Worm (Caenorhabditis elegans) whole organism, L3 larva: Measurements from ENCODE around the gene fbxa-72.

Source experiments
- R02D3.7 ChIP-seq: fragments of 150-350 bp; optimal IDR thresholded peaks from 2 replicates; lab custom pipeline; 2014; ENCODE audit warnings: missing biosample characterization, missing genetic modification characterization
- ZK546.5 ChIP-seq: sonication (generic microtip); optimal IDR thresholded peaks from 2 replicates; lab custom pipeline; 2017; ENCODE audit warnings: missing biosample characterization, missing genetic modification characterization
- aly-2 ChIP-seq: fragments of 150-350 bp; optimal IDR thresholded peaks from 2 replicates; lab custom pipeline; 2014; ENCODE audit warnings: missing biosample characterization, missing genetic modification characterization
- ama-1 ChIP-seq: fragments of 150-350 bp; optimal IDR thresholded peaks from 2 replicates; lab custom pipeline; 2018
- ceh-9 ChIP-seq: sonication (generic microtip); optimal IDR thresholded peaks from 2 replicates; lab custom pipeline; 2018; ENCODE audit warnings: missing biosample characterization, missing genetic modification characterization
- daf-12 ChIP-seq: fragments of 150-350 bp; optimal IDR thresholded peaks from 2 replicates; lab custom pipeline; 2014; ENCODE audit warnings: missing biosample characterization, missing genetic modification reagents, missing genetic modification characterization
- egl-27 ChIP-seq: sonication (generic microtip); optimal IDR thresholded peaks from 4 replicates; lab custom pipeline; 2017; ENCODE audit warnings: missing biosample characterization, missing genetic modification reagents, missing genetic modification characterization
- egl-5 ChIP-seq: fragments of 150-350 bp; optimal IDR thresholded peaks from 2 replicates; lab custom pipeline; 2017; ENCODE audit warnings: missing biosample characterization, missing genetic modification reagents, missing genetic modification characterization, inconsistent platforms
- elt-1 ChIP-seq: fragments of 150-350 bp; optimal IDR thresholded peaks from 2 replicates; lab custom pipeline; 2014; ENCODE audit warnings: missing biosample characterization, missing genetic modification characterization
- elt-2 ChIP-seq: sonication (generic microtip); optimal IDR thresholded peaks from 2 replicates; lab custom pipeline; 2016; ENCODE audit warnings: missing genetic modification reagents, mild to moderate bottlenecking, missing genetic modification characterization, missing compliant biosample characterization
- elt-3 ChIP-seq, 3 experiments: fragments of 150-350 bp in 1 of 3; sonication (generic microtip) in 2 of 3; optimal IDR thresholded peaks; 2 replicates in 2 of 3; 4 replicates in 1 of 3; lab custom pipeline; 2014 to 2017; ENCODE audit warnings: missing biosample characterization in 3 of 3, missing genetic modification characterization in 3 of 3
- eor-1 ChIP-seq, 2 experiments: fragments of 150-350 bp; optimal IDR thresholded peaks; 2 replicates each; lab custom pipeline; 2014 to 2018; ENCODE audit warnings: missing biosample characterization in 2 of 2, missing genetic modification characterization in 2 of 2
- fos-1 ChIP-seq: fragments of 150-350 bp; optimal IDR thresholded peaks from 2 replicates; lab custom pipeline; 2014; ENCODE audit warnings: missing biosample characterization, missing genetic modification characterization
- hmg-11 ChIP-seq: sonication (generic microtip); optimal IDR thresholded peaks from 2 replicates; lab custom pipeline; 2016; ENCODE audit warnings: missing genetic modification characterization, missing compliant biosample characterization
- jun-1 ChIP-seq: fragments of 150-350 bp; optimal IDR thresholded peaks from 2 replicates; lab custom pipeline; 2014; ENCODE audit warnings: missing biosample characterization, missing genetic modification reagents, missing genetic modification characterization
- lin-39 ChIP-seq: fragments of 150-350 bp; optimal IDR thresholded peaks from 2 replicates; lab custom pipeline; 2018; ENCODE audit warnings: missing biosample characterization, missing genetic modification reagents, missing genetic modification characterization
- lsy-12 ChIP-seq: sonication (generic microtip); optimal IDR thresholded peaks from 2 replicates; lab custom pipeline; 2016; ENCODE audit warnings: mild to moderate bottlenecking, missing genetic modification characterization, missing compliant biosample characterization
- mdl-1 ChIP-seq: fragments of 150-350 bp; optimal IDR thresholded peaks from 2 replicates; lab custom pipeline; 2014; ENCODE audit warnings: missing biosample characterization, missing genetic modification characterization
- mml-1 ChIP-seq: fragments of 150-350 bp; sonication (generic microtip); optimal IDR thresholded peaks from 3 replicates; lab custom pipeline; 2014; ENCODE audit warnings: missing biosample characterization, missing genetic modification characterization
- nfya-1 ChIP-seq: sonication (generic microtip); optimal IDR thresholded peaks from 2 replicates; lab custom pipeline; 2017; ENCODE audit warnings: missing genetic modification characterization, mild to moderate bottlenecking, missing compliant biosample characterization, antibody characterized with exemption, moderate library complexity; ENCODE audit not compliant: insufficient read depth
- nhr-11 ChIP-seq: fragments of 150-350 bp; optimal IDR thresholded peaks from 2 replicates; lab custom pipeline; 2014; ENCODE audit warnings: missing biosample characterization, missing genetic modification characterization
- nhr-12 ChIP-seq: fragments of 150-350 bp; optimal IDR thresholded peaks from 2 replicates; lab custom pipeline; 2014; ENCODE audit warnings: missing biosample characterization, missing genetic modification characterization
- nhr-23 ChIP-seq: fragments of 150-350 bp; optimal IDR thresholded peaks from 2 replicates; lab custom pipeline; 2014; ENCODE audit warnings: missing biosample characterization, missing genetic modification reagents, missing genetic modification characterization
- nhr-237 ChIP-seq: fragments of 150-350 bp; optimal IDR thresholded peaks from 2 replicates; lab custom pipeline; 2014; ENCODE audit warnings: missing biosample characterization, missing genetic modification characterization
- nhr-25 ChIP-seq: sonication (generic microtip); optimal IDR thresholded peaks from 2 replicates; lab custom pipeline; 2017; ENCODE audit warnings: missing biosample characterization, missing genetic modification characterization
- nhr-28 ChIP-seq: fragments of 150-350 bp; optimal IDR thresholded peaks from 2 replicates; lab custom pipeline; 2014; ENCODE audit warnings: missing biosample characterization, missing genetic modification characterization
- nhr-43 ChIP-seq: sonication (generic microtip); optimal IDR thresholded peaks from 2 replicates; lab custom pipeline; 2016; ENCODE audit warnings: mild to moderate bottlenecking, missing genetic modification characterization, missing compliant biosample characterization; ENCODE audit not compliant: poor library complexity, severe bottlenecking
- nhr-67 ChIP-seq: fragments of 150-350 bp; optimal IDR thresholded peaks from 2 replicates; lab custom pipeline; 2014; ENCODE audit warnings: missing biosample characterization, missing genetic modification characterization
- nhr-76 ChIP-seq: fragments of 150-350 bp; sonication (generic microtip); optimal IDR thresholded peaks from 5 replicates; lab custom pipeline; 2014; ENCODE audit warnings: missing biosample characterization, missing genetic modification characterization
- pha-4 ChIP-seq: fragments of 150-350 bp; optimal IDR thresholded peaks from 2 replicates; lab custom pipeline; 2014; ENCODE audit warnings: missing biosample characterization, missing genetic modification reagents, missing genetic modification characterization
- pqm-1 ChIP-seq: fragments of 150-350 bp; optimal IDR thresholded peaks from 2 replicates; lab custom pipeline; 2017; ENCODE audit warnings: missing biosample characterization, missing genetic modification characterization, inconsistent platforms
- sea-2 ChIP-seq: fragments of 150-350 bp; sonication (generic microtip); optimal IDR thresholded peaks from 4 replicates; lab custom pipeline; 2014; ENCODE audit warnings: missing biosample characterization, missing genetic modification reagents, missing genetic modification characterization
- skn-1 ChIP-seq: fragments of 150-350 bp; optimal IDR thresholded peaks from 2 replicates; lab custom pipeline; 2014; ENCODE audit warnings: missing biosample characterization, missing genetic modification characterization
- snpc-4 ChIP-seq: fragments of 150-350 bp; optimal IDR thresholded peaks from 2 replicates; lab custom pipeline; 2014; ENCODE audit warnings: missing biosample characterization, missing genetic modification characterization
- unc-62 ChIP-seq: fragments of 150-350 bp; sonication (generic microtip); optimal IDR thresholded peaks from 4 replicates; lab custom pipeline; 2014; ENCODE audit warnings: missing biosample characterization, missing genetic modification reagents, missing genetic modification characterization
- ztf-4 ChIP-seq: fragments of 150-350 bp; optimal IDR thresholded peaks from 2 replicates; lab custom pipeline; 2014; ENCODE audit warnings: missing biosample characterization, missing genetic modification characterization

The fbxa-72 gene

DNA sequence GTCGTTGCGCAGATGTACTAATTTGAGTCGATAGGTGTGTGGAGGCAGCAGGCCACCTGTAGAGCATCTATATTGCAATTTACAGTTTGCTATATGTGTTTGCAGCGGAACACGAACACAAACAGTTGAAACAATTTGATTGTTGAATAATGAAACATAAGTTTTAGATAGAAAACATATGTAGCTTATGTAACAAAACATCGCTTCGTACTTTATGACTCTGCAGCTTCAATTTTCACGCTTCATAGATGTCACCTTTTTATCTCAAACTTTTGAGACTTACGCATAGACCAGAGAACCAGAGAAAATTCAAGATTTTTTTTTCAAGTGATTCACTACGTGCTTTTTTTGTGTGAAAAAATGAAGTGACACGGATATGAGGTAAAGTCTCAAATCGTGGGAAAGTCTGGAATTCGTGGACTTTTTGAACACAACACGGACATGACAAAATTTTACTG, 47.4 kb upstream of the fbxa-72 start, which contains the start of gene fbxb-72 (continued):
- peak; percentile 36 for TF ChIP-seq nhr-28

DNA sequence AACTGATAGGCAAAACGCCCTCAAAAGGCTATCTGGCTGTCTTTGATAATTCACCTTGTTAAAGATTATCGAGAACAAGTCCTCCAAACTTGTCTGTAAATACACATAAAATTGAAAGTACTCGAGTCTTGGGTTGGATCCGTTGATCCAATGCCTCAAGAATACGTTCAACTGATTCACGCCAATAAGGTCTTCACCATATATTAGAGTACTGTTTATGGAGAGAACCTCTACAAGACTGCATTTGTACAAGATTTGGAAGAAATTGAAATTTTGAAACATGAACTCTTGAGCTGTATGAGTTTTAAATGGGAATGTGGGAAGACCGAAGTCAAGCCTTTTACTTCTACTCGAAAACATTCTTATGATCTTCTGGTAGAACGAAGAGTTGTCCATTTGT, 46.3 kb upstream of the fbxa-72 start:
- no peak for TF ChIP-seq nhr-67
- no peak for TF ChIP-seq ama-1 (lab: Kevin White, UChicago)
- TF ChIP-seq nhr-25 (tag; lab: Kevin White, UChicago) = no peak
- TF ChIP-seq nhr-28 = no peak
- no peak for TF ChIP-seq pha-4 (tag; lab: Kevin White, UChicago)
- TF ChIP-seq ZK546.5 (tag; lab: Kevin White, UChicago) = no peak
- no peak for TF ChIP-seq ceh-9 (tag; lab: Kevin White, UChicago)
- TF ChIP-seq snpc-4 (tag; lab: Kevin White, UChicago) = no peak
- TF ChIP-seq mml-1 = no peak
- no peak for TF ChIP-seq lin-39 (tag; lab: Kevin White, UChicago)
- TF ChIP-seq nfya-1 (tag; lab: Kevin White, UChicago) = no peak
- no peak for TF ChIP-seq nhr-76 (tag; lab: Kevin White, UChicago)
- no peak for TF ChIP-seq nhr-237 (tag; lab: Kevin White, UChicago)

DNA sequence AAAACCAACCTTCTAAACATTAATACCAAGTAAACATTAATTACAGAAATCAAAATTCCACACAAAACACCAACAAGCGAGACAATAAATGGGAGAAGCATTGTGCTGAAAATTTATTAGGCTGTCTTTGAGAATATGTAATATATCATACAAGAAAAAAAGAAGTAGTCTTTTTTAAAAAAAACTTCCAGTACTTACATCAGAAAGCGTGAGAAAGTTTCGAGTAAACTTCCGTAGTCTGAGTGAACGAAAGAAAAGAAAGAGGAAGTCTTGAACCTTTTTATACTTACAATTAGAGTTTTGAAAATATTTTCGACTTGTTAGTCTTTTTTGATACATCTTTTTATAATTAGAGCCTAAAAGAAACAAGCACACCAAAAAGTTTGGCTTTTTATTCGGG, 43.2 kb upstream of the fbxa-72 start, which contains the start of gene srbc-40:
srbc-40 (minus strand) TSS at position 101 of the 400 bp plus-strand sequence.
- no peak for TF ChIP-seq daf-12 (tag; lab: Kevin White, UChicago)
- no peak for TF ChIP-seq R02D3.7 (tag; lab: Kevin White, UChicago)
- no peak for TF ChIP-seq ceh-9 (tag; lab: Kevin White, UChicago)
- no peak for TF ChIP-seq nhr-43 (tag; lab: Kevin White, UChicago)
- TF ChIP-seq pha-4 (tag; lab: Kevin White, UChicago) = no peak
- no peak for TF ChIP-seq elt-2
- no peak for TF ChIP-seq ztf-4 (tag; lab: Kevin White, UChicago)
- no peak for TF ChIP-seq nhr-76 (tag; lab: Kevin White, UChicago)
- no peak for TF ChIP-seq elt-1 (tag; lab: Kevin White, UChicago)
- no peak for TF ChIP-seq sea-2 (GFP tag; lab: Kevin White, UChicago)
- TF ChIP-seq eor-1 (tag; optimal IDR thresholded peaks at IDR 0.05; lab: Kevin White, UChicago) = no peak
- TF ChIP-seq mdl-1 = no peak

DNA sequence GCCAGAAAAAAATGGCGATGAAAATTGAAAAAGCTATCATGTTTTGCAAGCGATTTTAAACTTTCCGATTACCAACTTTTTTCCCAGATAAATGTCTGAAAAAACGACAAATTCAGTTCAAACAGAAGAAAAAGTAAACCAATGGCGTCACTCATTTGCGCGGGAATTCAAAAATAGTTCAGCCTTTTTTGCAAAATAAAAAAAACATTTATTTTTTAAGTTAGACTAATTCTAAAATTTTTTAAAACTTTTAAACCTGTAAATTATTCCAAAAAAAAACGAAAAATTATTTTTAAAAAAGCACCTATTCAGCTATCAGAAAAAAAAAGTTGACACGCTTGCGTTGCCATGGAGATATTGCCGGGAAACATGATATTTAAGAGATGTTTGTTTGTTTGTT, 36.3 kb upstream of the fbxa-72 start, which contains the start of gene cyp-33C11:
cyp-33C11 (minus strand) TSS at position 101 of the 400 bp plus-strand sequence.
- no peak for TF ChIP-seq elt-3 (tag; optimal IDR thresholded peaks at IDR 0.05; lab: Kevin White, UChicago)
- no peak for TF ChIP-seq nhr-12 (tag; lab: Kevin White, UChicago)
- no peak for TF ChIP-seq ZK546.5 (tag; lab: Kevin White, UChicago)
- no peak for TF ChIP-seq nhr-67
- no peak for TF ChIP-seq nhr-76 (tag; lab: Kevin White, UChicago)
- no peak for TF ChIP-seq elt-1 (tag; lab: Kevin White, UChicago)
- TF ChIP-seq egl-27 (tag; lab: Kevin White, UChicago) = no peak
- TF ChIP-seq nhr-23 (tag; lab: Kevin White, UChicago) = no peak

DNA sequence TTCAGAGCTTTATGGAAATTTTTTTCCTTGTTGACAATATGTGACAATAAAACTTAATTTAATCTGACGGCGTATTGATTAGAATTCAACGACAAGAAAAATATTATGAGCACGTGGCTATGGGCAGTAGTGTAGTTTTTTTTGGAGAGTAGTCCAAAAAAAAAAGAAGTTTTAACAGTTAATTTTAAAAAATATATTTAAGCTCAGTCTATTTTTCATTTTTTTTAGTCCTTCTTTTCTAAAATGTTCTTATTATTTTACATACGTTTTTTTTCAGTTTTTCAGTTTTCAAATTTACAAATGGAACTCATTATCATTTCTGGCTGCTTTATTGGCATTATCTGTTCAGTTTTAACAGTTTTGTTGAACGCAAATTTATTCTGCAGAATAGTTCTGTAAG, 32.3 kb upstream of the fbxa-72 start, which contains the start of gene srbc-39:
srbc-39 (plus strand) TSS at position 301 of the 400 bp plus-strand sequence.
- TF ChIP-seq lsy-12 (tag; lab: Kevin White, UChicago) = no peak
- no peak for TF ChIP-seq ztf-4 (tag; lab: Kevin White, UChicago)
- TF ChIP-seq skn-1 (tag; lab: Kevin White, UChicago) = no peak
- no peak for TF ChIP-seq nhr-67
- TF ChIP-seq lin-39 (tag; lab: Kevin White, UChicago) = no peak

DNA sequence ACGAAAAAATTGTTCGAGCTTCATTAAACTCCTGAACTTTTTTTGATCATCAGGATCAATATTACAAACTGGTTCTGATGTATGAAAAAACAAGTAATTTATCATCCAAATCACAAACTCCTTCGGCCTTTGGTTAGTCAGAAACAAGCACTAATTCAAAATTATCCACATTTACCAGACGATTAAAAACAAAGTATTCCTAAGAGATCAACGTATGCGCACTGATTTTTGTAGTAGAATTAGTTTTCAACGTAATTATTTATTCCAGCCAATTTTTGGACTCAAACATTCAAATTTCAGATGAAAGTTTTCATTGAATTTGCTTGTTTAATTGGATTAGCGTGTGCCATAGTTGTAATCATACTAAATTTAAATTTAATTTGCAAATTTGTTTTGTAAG, 30.4 kb upstream of the fbxa-72 start, which contains the start of gene srbc-38:
srbc-38 (plus strand) TSS at position 301 of the 400 bp plus-strand sequence.
- no peak for TF ChIP-seq ZK546.5 (tag; lab: Kevin White, UChicago)
- TF ChIP-seq lsy-12 (tag; lab: Kevin White, UChicago) = no peak
- TF ChIP-seq fos-1 = no peak
- TF ChIP-seq nhr-237 (tag; lab: Kevin White, UChicago) = no peak
- no peak for TF ChIP-seq egl-5 (tag; lab: Kevin White, UChicago)
- no peak for TF ChIP-seq pqm-1 (tag; lab: Kevin White, UChicago)
- TF ChIP-seq ceh-9 (tag; lab: Kevin White, UChicago) = no peak
- no peak for TF ChIP-seq elt-1 (tag; lab: Kevin White, UChicago)
- no peak for TF ChIP-seq unc-62 (GFP tag; lab: Kevin White, UChicago)
- TF ChIP-seq nhr-11 = no peak
- TF ChIP-seq elt-2 = no peak
- no peak for TF ChIP-seq aly-2 (tag; lab: Kevin White, UChicago)
- TF ChIP-seq nhr-23 (tag; lab: Kevin White, UChicago) = no peak
- TF ChIP-seq jun-1 (tag; lab: Kevin White, UChicago) = no peak
- no peak for TF ChIP-seq hmg-11 (tag; lab: Kevin White, UChicago)
